Worm (Caenorhabditis elegans) whole organism, L2 larva: ENCODE results near the gene cyl-1.

Experiments
- C34F6.9 ChIP-seq: fragments of 150-350 bp; optimal IDR thresholded peaks from 2 replicates; lab custom pipeline; 2014; ENCODE audit warnings: missing biosample characterization, missing genetic modification characterization
- F13H6.1 ChIP-seq: sonication (generic microtip); optimal IDR thresholded peaks from 2 replicates; lab custom pipeline; 2016; ENCODE audit warnings: missing genetic modification characterization, missing compliant biosample characterization
- R02D3.7 ChIP-seq: fragments of 150-350 bp; optimal IDR thresholded peaks from 2 replicates; lab custom pipeline; 2014; ENCODE audit warnings: missing biosample characterization, missing genetic modification characterization
- Y55F3AM.14 ChIP-seq: fragments of 200-800 bp; sonication (Bioruptor generic); optimal IDR thresholded peaks from 2 replicates; lab custom pipeline; 2018; ENCODE audit warnings: mild to moderate bottlenecking, missing genetic modification characterization, missing compliant biosample characterization
- ZK546.5 ChIP-seq: sonication (generic microtip); optimal IDR thresholded peaks from 2 replicates; lab custom pipeline; 2017; ENCODE audit warnings: missing biosample characterization, missing genetic modification characterization
- alr-1 ChIP-seq: fragments of 150-350 bp; optimal IDR thresholded peaks from 2 replicates; lab custom pipeline; 2014; ENCODE audit warnings: missing biosample characterization, missing genetic modification characterization
- aly-2 ChIP-seq: fragments of 150-350 bp; optimal IDR thresholded peaks from 2 replicates; lab custom pipeline; 2014; ENCODE audit warnings: missing biosample characterization, missing genetic modification characterization
- ama-1 ChIP-seq: fragments of 150-350 bp; optimal IDR thresholded peaks from 2 replicates; lab custom pipeline; 2018; ENCODE audit warnings: inconsistent platforms
- blmp-1 ChIP-seq: sonication (generic microtip); optimal IDR thresholded peaks from 2 replicates; lab custom pipeline; 2017; ENCODE audit warnings: missing genetic modification characterization, mild to moderate bottlenecking, missing compliant biosample characterization, antibody characterized with exemption, moderate library complexity; ENCODE audit not compliant: insufficient read depth
- ceh-16 ChIP-seq: fragments of 150-350 bp; optimal IDR thresholded peaks from 2 replicates; lab custom pipeline; 2014; ENCODE audit warnings: missing biosample characterization, missing genetic modification characterization
- ceh-82 ChIP-seq: fragments of 150-350 bp; optimal IDR thresholded peaks from 2 replicates; lab custom pipeline; 2014; ENCODE audit warnings: missing biosample characterization, missing genetic modification characterization
- crh-2 ChIP-seq: sonication (generic microtip); optimal IDR thresholded peaks from 2 replicates; lab custom pipeline; 2017; ENCODE audit warnings: missing biosample characterization, missing genetic modification characterization
- dmd-4 ChIP-seq: sonication (generic microtip); optimal IDR thresholded peaks from 2 replicates; lab custom pipeline; 2017; ENCODE audit warnings: missing biosample characterization, missing genetic modification characterization
- egl-27 ChIP-seq: sonication (generic microtip); optimal IDR thresholded peaks from 3 replicates; lab custom pipeline; 2017; ENCODE audit warnings: missing biosample characterization, missing genetic modification reagents, missing genetic modification characterization
- elt-1 ChIP-seq: fragments of 150-350 bp; optimal IDR thresholded peaks from 2 replicates; lab custom pipeline; 2014; ENCODE audit warnings: missing biosample characterization, missing genetic modification characterization
- elt-3 ChIP-seq: sonication (generic microtip); optimal IDR thresholded peaks from 2 replicates; lab custom pipeline; 2017; ENCODE audit warnings: missing biosample characterization, missing genetic modification characterization
- fos-1 ChIP-seq: fragments of 150-350 bp; optimal IDR thresholded peaks from 2 replicates; lab custom pipeline; 2014; ENCODE audit warnings: missing biosample characterization, missing genetic modification characterization
- gmeb-1 ChIP-seq: fragments of 150-350 bp; optimal IDR thresholded peaks from 2 replicates; lab custom pipeline; 2014; ENCODE audit warnings: missing biosample characterization, missing genetic modification characterization
- lin-11 ChIP-seq: fragments of 150-350 bp; sonication (generic microtip); optimal IDR thresholded peaks from 2 replicates; lab custom pipeline; 2014; ENCODE audit warnings: missing biosample characterization, missing genetic modification characterization, inconsistent platforms, mixed read lengths
- lin-13 ChIP-seq: fragments of 150-350 bp; optimal IDR thresholded peaks from 2 replicates; lab custom pipeline; 2014; ENCODE audit warnings: missing biosample characterization, missing genetic modification reagents, missing genetic modification characterization
- lin-39 ChIP-seq: fragments of 150-350 bp; optimal IDR thresholded peaks from 2 replicates; lab custom pipeline; 2014; ENCODE audit warnings: missing biosample characterization, missing genetic modification reagents, missing genetic modification characterization
- lsy-2 ChIP-seq, 2 experiments: fragments of 150-350 bp in 1 of 2; sonication (generic microtip) in 1 of 2; optimal IDR thresholded peaks; 2 replicates each; lab custom pipeline; 2014 to 2017; ENCODE audit warnings: missing biosample characterization in 2 of 2, missing genetic modification characterization in 2 of 2
- mab-5 ChIP-seq: fragments of 150-350 bp; optimal IDR thresholded peaks from 2 replicates; lab custom pipeline; 2014; ENCODE audit warnings: missing biosample characterization, missing genetic modification characterization
- mbf-1 ChIP-seq: sonication (generic microtip); optimal IDR thresholded peaks from 2 replicates; lab custom pipeline; 2017; ENCODE audit warnings: missing biosample characterization, missing genetic modification characterization
- mdl-1 ChIP-seq, 2 experiments: fragments of 150-350 bp in 1 of 2; sonication (generic microtip) in 1 of 2; optimal IDR thresholded peaks; 2 replicates each; lab custom pipeline; 2017; ENCODE audit warnings: missing biosample characterization in 2 of 2, missing genetic modification characterization in 2 of 2
- nhr-10 ChIP-seq: sonication (generic microtip); optimal IDR thresholded peaks from 2 replicates; lab custom pipeline; 2017; ENCODE audit warnings: missing biosample characterization, missing genetic modification characterization
- nhr-11 ChIP-seq: fragments of 150-350 bp; optimal IDR thresholded peaks from 2 replicates; lab custom pipeline; 2014; ENCODE audit warnings: missing biosample characterization, missing genetic modification characterization
- nhr-12 ChIP-seq: fragments of 150-350 bp; optimal IDR thresholded peaks from 2 replicates; lab custom pipeline; 2014; ENCODE audit warnings: missing biosample characterization, missing genetic modification characterization
- nhr-129 ChIP-seq: fragments of 150-350 bp; optimal IDR thresholded peaks from 2 replicates; lab custom pipeline; 2014; ENCODE audit warnings: missing biosample characterization, missing genetic modification characterization
- nhr-21 ChIP-seq: fragments of 150-350 bp; optimal IDR thresholded peaks from 2 replicates; lab custom pipeline; 2014; ENCODE audit warnings: missing biosample characterization, missing genetic modification characterization
- nhr-23 ChIP-seq: fragments of 150-350 bp; optimal IDR thresholded peaks from 2 replicates; lab custom pipeline; 2014; ENCODE audit warnings: missing biosample characterization, missing genetic modification reagents, missing genetic modification characterization
- nhr-237 ChIP-seq: fragments of 150-350 bp; optimal IDR thresholded peaks from 2 replicates; lab custom pipeline; 2014; ENCODE audit warnings: missing biosample characterization, missing genetic modification characterization
- nhr-25 ChIP-seq: fragments of 150-350 bp; sonication (generic microtip); optimal IDR thresholded peaks from 3 replicates; lab custom pipeline; 2014; ENCODE audit warnings: missing biosample characterization, missing genetic modification characterization
- nhr-6 ChIP-seq: fragments of 150-350 bp; optimal IDR thresholded peaks from 2 replicates; lab custom pipeline; 2014; ENCODE audit warnings: missing biosample characterization, missing genetic modification characterization
- nhr-77 ChIP-seq: fragments of 150-350 bp; optimal IDR thresholded peaks from 2 replicates; lab custom pipeline; 2014; ENCODE audit warnings: missing biosample characterization, missing genetic modification characterization
- peb-1 ChIP-seq: fragments of 150-350 bp; optimal IDR thresholded peaks from 2 replicates; lab custom pipeline; 2014; ENCODE audit warnings: missing biosample characterization, missing genetic modification characterization
- sem-4 ChIP-seq: fragments of 150-350 bp; optimal IDR thresholded peaks from 2 replicates; lab custom pipeline; 2014; ENCODE audit warnings: missing biosample characterization, missing genetic modification reagents, missing genetic modification characterization
- skn-1 ChIP-seq: sonication (generic microtip); optimal IDR thresholded peaks from 2 replicates; lab custom pipeline; 2017; ENCODE audit warnings: missing biosample characterization, missing genetic modification characterization
- sma-3 ChIP-seq: sonication (generic microtip); optimal IDR thresholded peaks from 2 replicates; lab custom pipeline; 2016; ENCODE audit warnings: missing genetic modification reagents, missing genetic modification characterization, missing compliant biosample characterization
- sma-9 ChIP-seq, 2 experiments: fragments of 150-350 bp in 1 of 2; sonication (generic microtip) in 1 of 2; optimal IDR thresholded peaks; 2 replicates each; lab custom pipeline; 2014 to 2016; ENCODE audit warnings: missing genetic modification characterization in 2 of 2, mild to moderate bottlenecking in 1 of 2, missing biosample characterization in 1 of 2, missing compliant biosample characterization in 1 of 2, missing genetic modification reagents in 1 of 2, moderate library complexity in 1 of 2
- snpc-4 ChIP-seq: fragments of 150-350 bp; optimal IDR thresholded peaks from 2 replicates; lab custom pipeline; 2014; ENCODE audit warnings: missing biosample characterization, missing genetic modification characterization
- unc-39 ChIP-seq: fragments of 150-350 bp; optimal IDR thresholded peaks from 2 replicates; lab custom pipeline; 2014; ENCODE audit warnings: missing biosample characterization, missing genetic modification characterization
- unc-55 ChIP-seq: fragments of 150-350 bp; sonication (generic microtip); optimal IDR thresholded peaks from 3 replicates; lab custom pipeline; 2014; ENCODE audit warnings: missing biosample characterization, missing genetic modification reagents, missing genetic modification characterization
- unc-62 ChIP-seq: fragments of 150-350 bp; optimal IDR thresholded peaks from 2 replicates; lab custom pipeline; 2014; ENCODE audit warnings: missing biosample characterization, missing genetic modification reagents, missing genetic modification characterization
- zag-1 ChIP-seq: fragments of 150-350 bp; optimal IDR thresholded peaks from 2 replicates; lab custom pipeline; 2014; ENCODE audit warnings: missing biosample characterization, missing genetic modification characterization
- ztf-1 ChIP-seq: fragments of 200-800 bp; sonication (Bioruptor generic); conservative IDR thresholded peaks from 2 replicates; pipeline ENCODE4 v1.3.6; 2022; ENCODE audit warnings: missing genetic modification characterization, missing compliant biosample characterization
- ztf-11 ChIP-seq: sonication (generic microtip); optimal IDR thresholded peaks from 2 replicates; lab custom pipeline; 2017; ENCODE audit warnings: missing biosample characterization, missing genetic modification characterization
- ztf-4 ChIP-seq: fragments of 150-350 bp; optimal IDR thresholded peaks from 2 replicates; lab custom pipeline; 2014; ENCODE audit warnings: missing biosample characterization, missing genetic modification characterization

Gene cyl-1

ce11 chrV:11985384-11985783 is 8.1 kb downstream of the cyl-1 start, which contains the start of gene mans-2:
Gene mans-2, minus strand, starts transcription at chrV:11985484.
- TF ChIP-seq F13H6.1 (tag; lab: Kevin White, UChicago), result no peak
- TF ChIP-seq lin-39 (tag; lab: Kevin White, UChicago), result no peak
- TF ChIP-seq elt-1, result no peak
- TF ChIP-seq ztf-11 (tag; lab: Kevin White, UChicago), result no peak
- no peak for TF ChIP-seq blmp-1 (tag; lab: Kevin White, UChicago)
- no peak for TF ChIP-seq lin-11 (tag; lab: Kevin White, UChicago)
- no peak for TF ChIP-seq nhr-237 (tag; lab: Kevin White, UChicago)
- TF ChIP-seq nhr-77 (tag; lab: Kevin White, UChicago), result no peak
- no peak for TF ChIP-seq ceh-82 (tag; lab: Kevin White, UChicago)
- no peak for TF ChIP-seq mab-5 (tag; lab: Kevin White, UChicago)
- TF ChIP-seq mdl-1 (tag; optimal IDR thresholded peaks at IDR 0.05; lab: Kevin White, UChicago), result no peak

- no peak for TF ChIP-seq elt-3 (tag; lab: Kevin White, UChicago)
- peak; percentile 82 for TF ChIP-seq skn-1
- no peak for TF ChIP-seq mbf-1 (tag; lab: Kevin White, UChicago)
- peak; percentile 37 for TF ChIP-seq fos-1 (tag; lab: Kevin White, UChicago)
- peak; percentile 50 for TF ChIP-seq nhr-129 (tag; lab: Kevin White, UChicago)
- TF ChIP-seq unc-55, result peak; percentile 80
- no peak for TF ChIP-seq unc-62 (GFP tag; lab: Kevin White, UChicago)
- TF ChIP-seq lin-11 (tag; lab: Kevin White, UChicago), result peak; percentile 24
- TF ChIP-seq snpc-4 (tag; lab: Kevin White, UChicago), result peak; percentile 92
- TF ChIP-seq blmp-1 (tag; lab: Kevin White, UChicago), result no peak
- no peak for TF ChIP-seq peb-1 (tag; lab: Kevin White, UChicago)
- no peak for TF ChIP-seq alr-1 (tag; lab: Kevin White, UChicago)
- TF ChIP-seq nhr-23, result no peak
- TF ChIP-seq mab-5 (tag; lab: Kevin White, UChicago), result no peak
- peak; percentile 33 for TF ChIP-seq nhr-21
- TF ChIP-seq aly-2 (tag; lab: Kevin White, UChicago), result no peak
- TF ChIP-seq ztf-11 (tag; lab: Kevin White, UChicago), result no peak
- peak; percentile 50 for TF ChIP-seq crh-2 (tag; lab: Kevin White, UChicago)
- TF ChIP-seq nhr-237 (tag; lab: Kevin White, UChicago), result no peak
- TF ChIP-seq lin-13 (GFP tag; lab: Kevin White, UChicago), result peak; percentile 54
- no peak for TF ChIP-seq egl-27 (tag; lab: Kevin White, UChicago)
- no peak for TF ChIP-seq nhr-11 (tag; lab: Kevin White, UChicago)
- TF ChIP-seq ztf-4 (tag; lab: Kevin White, UChicago), result peak; percentile 10
- TF ChIP-seq zag-1 (tag; lab: Kevin White, UChicago), result no peak
- TF ChIP-seq dmd-4 (tag; lab: Kevin White, UChicago), result no peak
- TF ChIP-seq R02D3.7 (tag; lab: Kevin White, UChicago), result no peak
- TF ChIP-seq nhr-25 (tag; lab: Kevin White, UChicago), result peak; percentile 56
- TF ChIP-seq lin-39 (tag; lab: Kevin White, UChicago), result no peak
- peak; percentile 70 for TF ChIP-seq sma-3 (GFP tag; lab: Kevin White, UChicago)
- peak; percentile 26 for TF ChIP-seq F13H6.1 (tag; lab: Kevin White, UChicago)
- TF ChIP-seq ztf-1 (GFP tag; lab: Robert Waterston, UW), result no peak
- TF ChIP-seq ama-1 (lab: Kevin White, UChicago), result peak; percentile 49
- TF ChIP-seq C34F6.9 (tag; lab: Kevin White, UChicago), result peak; percentile 88
- peak; percentile 15 for TF ChIP-seq sem-4 (tag; lab: Kevin White, UChicago)
- TF ChIP-seq nhr-10 (tag; lab: Kevin White, UChicago), result no peak
- peak; percentile 90 for TF ChIP-seq gmeb-1 (tag; lab: Kevin White, UChicago)
- TF ChIP-seq lsy-2 (tag; optimal IDR thresholded peaks at IDR 0.05; lab: Kevin White, UChicago), result peak; percentile 35 to 77
- TF ChIP-seq mdl-1 (tag; optimal IDR thresholded peaks at IDR 0.05; lab: Kevin White, UChicago), result no peak
- TF ChIP-seq sma-9 (GFP tag; optimal IDR thresholded peaks at IDR 0.05; lab: Kevin White, UChicago), result peak; percentile 65
- no peak for TF ChIP-seq sma-9 (tag; optimal IDR thresholded peaks at IDR 0.05; lab: Kevin White, UChicago)
- no peak for TF ChIP-seq nhr-12 (tag; lab: Kevin White, UChicago)
- TF ChIP-seq nhr-6, result no peak
- TF ChIP-seq ceh-82 (tag; lab: Kevin White, UChicago), result no peak
- no peak for TF ChIP-seq ceh-16 (tag; lab: Kevin White, UChicago)
- TF ChIP-seq ZK546.5 (tag; lab: Kevin White, UChicago), result no peak
- no peak for TF ChIP-seq elt-1
- TF ChIP-seq unc-39, result no peak
- no peak for TF ChIP-seq Y55F3AM.14 (GFP tag; lab: Kevin White, UChicago)
- no peak for TF ChIP-seq nhr-77 (tag; lab: Kevin White, UChicago)
These were observed 11.2 kb downstream of the cyl-1 start, which contains the start of gene rpt-1 for ce11 chrV:11982309-11982708. Gene rpt-1, minus strand, starts transcription at chrV:11982397.
